Fruit fly (Drosophila melanogaster): ENCODE results near the gene COX7B.

DNA sequence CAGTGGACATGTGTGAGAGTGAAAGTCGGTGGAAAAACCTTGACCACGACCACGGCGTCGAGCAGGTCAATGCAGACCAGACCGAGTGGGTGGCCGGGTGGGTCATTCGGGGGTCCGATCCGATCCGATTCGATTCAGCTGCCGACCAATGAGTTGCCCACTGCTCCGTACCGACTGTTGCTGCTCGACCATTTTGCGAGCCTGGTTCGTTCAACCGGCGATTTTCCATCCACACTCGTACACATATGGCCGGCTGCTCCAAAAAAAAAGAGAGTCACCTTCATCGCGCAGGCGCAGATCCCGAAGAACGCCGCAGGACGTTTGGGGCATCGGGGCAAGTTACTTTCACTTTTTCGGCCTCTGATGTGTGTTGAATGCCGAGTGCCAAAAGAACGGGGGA, 19.3 kb downstream of the COX7B start:
- TF ChIP-seq CG16779 (tag; optimal IDR thresholded peaks at IDR 0.05) (no peak), CG31627 (GFP tag; optimal IDR thresholded peaks at IDR 0.05) (no peak), Hr39 (GFP tag; optimal IDR thresholded peaks at IDR 0.05) (no peak), fd85E (GFP tag; optimal IDR thresholded peaks at IDR 0.05) (no peak), CG10631 (GFP tag; optimal IDR thresholded peaks at IDR 0.05) (no peak), fd59A (GFP tag; optimal IDR thresholded peaks at IDR 0.05) (no peak), CG6276 (GFP tag; optimal IDR thresholded peaks at IDR 0.05) (no peak), pdm3 (GFP tag; optimal IDR thresholded peaks at IDR 0.05) (no peak), Sox15 (GFP tag; optimal IDR thresholded peaks at IDR 0.05) (no peak), Ets96B (tag; optimal IDR thresholded peaks at IDR 0.05) (no peak), esn (GFP tag; optimal IDR thresholded peaks at IDR 0.05) (no peak)

Data from whole organism, prepupa.